Worm (Caenorhabditis elegans) whole organism, L4 larva: ENCODE measurements around the gene hgrs-1.

Experiments
- D1046.2 ChIP-seq: fragments of 200-800 bp; sonication (Bioruptor generic); IDR thresholded peaks from 2 replicates; pipeline ENCODE4 v1.3.6; 2022; ENCODE audit warnings: missing genetic modification characterization, missing compliant biosample characterization
- F10B5.3 ChIP-seq: sonication (generic microtip); optimal IDR thresholded peaks from 2 replicates; lab custom pipeline; 2016; ENCODE audit warnings: mild to moderate bottlenecking, missing genetic modification characterization, missing compliant biosample characterization
- F26F4.8 ChIP-seq: fragments of 200-800 bp; sonication (Bioruptor generic); conservative IDR thresholded peaks from 2 replicates; pipeline ENCODE4 v1.3.6; 2022; ENCODE audit warnings: missing genetic modification characterization, missing compliant biosample characterization
- F37D6.2 ChIP-seq: sonication (generic microtip); optimal IDR thresholded peaks from 2 replicates; lab custom pipeline; 2016; ENCODE audit warnings: mild to moderate bottlenecking, missing genetic modification characterization, missing compliant biosample characterization
- F49E8.2 ChIP-seq: sonication (generic microtip); optimal IDR thresholded peaks from 2 replicates; lab custom pipeline; 2016; ENCODE audit warnings: missing compliant biosample characterization, mild to moderate bottlenecking, missing genetic modification characterization, borderline replicate concordance
- Y48G9A.11 ChIP-seq: fragments of 200-800 bp; sonication (Bioruptor generic); IDR thresholded peaks from 2 replicates; pipeline ENCODE4 v1.3.6; 2022; ENCODE audit warnings: missing genetic modification reagents, missing genetic modification characterization, missing compliant biosample characterization
- Y75B8A.6 ChIP-seq: fragments of 200-800 bp; sonication (Bioruptor generic); IDR thresholded peaks from 2 replicates; pipeline ENCODE4 v1.3.6; 2022; ENCODE audit warnings: missing genetic modification reagents, missing genetic modification characterization, missing compliant biosample characterization
- ZK337.2 ChIP-seq: fragments of 200-800 bp; sonication (Bioruptor generic); IDR thresholded peaks from 2 replicates; pipeline ENCODE4 v1.3.6; 2022; ENCODE audit warnings: missing genetic modification reagents, missing genetic modification characterization, missing compliant biosample characterization
- ama-1 ChIP-seq: fragments of 150-350 bp; optimal IDR thresholded peaks from 2 replicates; lab custom pipeline; 2014; ENCODE audit warnings: inconsistent platforms, mixed read lengths
- arid-1 ChIP-seq: fragments of 200-800 bp; sonication (Bioruptor generic); conservative IDR thresholded peaks from 2 replicates; pipeline ENCODE4 v1.3.6; 2022; ENCODE audit warnings: missing genetic modification reagents, missing genetic modification characterization, missing compliant biosample characterization
- ceh-20 ChIP-seq: fragments of 200-800 bp; sonication (Bioruptor generic); IDR thresholded peaks from 2 replicates; pipeline ENCODE4 v1.3.6; 2022; ENCODE audit warnings: missing genetic modification reagents, missing genetic modification characterization, missing compliant biosample characterization
- ceh-28 ChIP-seq: fragments of 150-350 bp; optimal IDR thresholded peaks from 2 replicates; lab custom pipeline; 2014; ENCODE audit warnings: missing biosample characterization, missing genetic modification reagents, missing genetic modification characterization
- ceh-44 ChIP-seq: fragments of 200-800 bp; sonication (Bioruptor generic); IDR thresholded peaks from 2 replicates; pipeline ENCODE4 v1.3.6; 2022; ENCODE audit warnings: missing genetic modification reagents, missing genetic modification characterization, missing compliant biosample characterization
- ceh-62 ChIP-seq: sonication (generic microtip); optimal IDR thresholded peaks from 2 replicates; lab custom pipeline; 2017; ENCODE audit warnings: missing biosample characterization, missing genetic modification characterization
- ces-1 ChIP-seq: fragments of 150-350 bp; sonication (generic microtip); optimal IDR thresholded peaks from 4 replicates; lab custom pipeline; 2014; ENCODE audit warnings: missing biosample characterization, missing genetic modification reagents, missing genetic modification characterization
- cey-2 ChIP-seq: sonication (generic microtip); optimal IDR thresholded peaks from 3 replicates; lab custom pipeline; 2017; ENCODE audit warnings: missing genetic modification characterization, mild to moderate bottlenecking, missing compliant biosample characterization, antibody characterized with exemption, borderline replicate concordance; ENCODE audit not compliant: insufficient read depth
- ctbp-1 ChIP-seq: fragments of 200-800 bp; sonication (Bioruptor generic); IDR thresholded peaks from 2 replicates; pipeline ENCODE4 v1.3.6; 2022; ENCODE audit warnings: missing genetic modification reagents, missing genetic modification characterization, missing compliant biosample characterization
- dmd-8 ChIP-seq: fragments of 200-800 bp; sonication (Bioruptor generic); IDR thresholded peaks from 2 replicates; pipeline ENCODE4 v1.3.6; 2022; ENCODE audit warnings: missing genetic modification characterization, missing compliant biosample characterization
- dmd-9 ChIP-seq: fragments of 200-800 bp; sonication (Bioruptor generic); IDR thresholded peaks from 2 replicates; pipeline ENCODE4 v1.3.6; 2022; ENCODE audit warnings: missing genetic modification reagents, missing genetic modification characterization, missing compliant biosample characterization
- dpl-1 ChIP-seq: fragments of 150-350 bp; optimal IDR thresholded peaks from 2 replicates; lab custom pipeline; 2014; ENCODE audit warnings: missing biosample characterization, missing genetic modification reagents, missing genetic modification characterization
- duxl-1 ChIP-seq: sonication (generic microtip); optimal IDR thresholded peaks from 2 replicates; lab custom pipeline; 2016; ENCODE audit warnings: mild to moderate bottlenecking, missing genetic modification characterization, moderate library complexity, missing compliant biosample characterization; ENCODE audit not compliant: poor library complexity
- egl-43 ChIP-seq: fragments of 200-800 bp; sonication (Bioruptor generic); IDR thresholded peaks from 2 replicates; pipeline ENCODE4 v1.3.6; 2022; ENCODE audit warnings: missing genetic modification reagents, missing genetic modification characterization, missing compliant biosample characterization
- fkh-10 ChIP-seq: fragments of 150-350 bp; optimal IDR thresholded peaks from 2 replicates; lab custom pipeline; 2014; ENCODE audit warnings: missing biosample characterization, missing genetic modification reagents, missing genetic modification characterization
- hlh-11 ChIP-seq: fragments of 200-800 bp; sonication (Bioruptor generic); optimal IDR thresholded peaks from 2 replicates; lab custom pipeline; 2018; ENCODE audit warnings: mild to moderate bottlenecking, missing genetic modification characterization, missing compliant biosample characterization
- hmg-1.1 ChIP-seq: fragments of 200-800 bp; sonication (Bioruptor generic); IDR thresholded peaks from 2 replicates; pipeline ENCODE4 v1.3.6; 2022; ENCODE audit warnings: missing genetic modification reagents, missing genetic modification characterization, missing compliant biosample characterization
- lin-29 ChIP-seq: fragments of 200-800 bp; sonication (Bioruptor generic); IDR thresholded peaks from 2 replicates; pipeline ENCODE4 v1.3.6; 2022; ENCODE audit warnings: missing genetic modification reagents, missing genetic modification characterization, missing compliant biosample characterization
- lin-39 ChIP-seq: fragments of 150-350 bp; optimal IDR thresholded peaks from 2 replicates; lab custom pipeline; 2014; ENCODE audit warnings: missing biosample characterization, missing genetic modification reagents, missing genetic modification characterization
- madf-5 ChIP-seq, 2 experiments: fragments of 200-800 bp; sonication (Bioruptor generic); IDR thresholded peaks; 2 replicates each; pipeline ENCODE4 v1.3.6; 2022; ENCODE audit warnings: missing compliant biosample characterization in 2 of 2, missing genetic modification characterization in 2 of 2
- madf-9 ChIP-seq: fragments of 200-800 bp; sonication (Bioruptor generic); conservative IDR thresholded peaks from 2 replicates; pipeline ENCODE4 v1.3.6; 2022; ENCODE audit warnings: missing genetic modification reagents, missing genetic modification characterization, missing compliant biosample characterization
- mdl-1 ChIP-seq, 2 experiments: fragments of 150-350 bp in 1 of 2; sonication (generic microtip) in 1 of 2; optimal IDR thresholded peaks; 2 replicates each; lab custom pipeline; 2014 to 2017; ENCODE audit warnings: missing biosample characterization in 2 of 2, missing genetic modification characterization in 2 of 2
- mep-1 ChIP-seq: fragments of 150-350 bp; sonication (generic microtip); optimal IDR thresholded peaks from 3 replicates; lab custom pipeline; 2014; ENCODE audit warnings: missing biosample characterization, missing genetic modification characterization
- mes-2 ChIP-seq: sonication (generic microtip); optimal IDR thresholded peaks from 2 replicates; lab custom pipeline; 2016; ENCODE audit warnings: missing genotype, mild to moderate bottlenecking, missing genetic modification characterization, missing compliant biosample characterization; ENCODE audit not compliant: poor library complexity, severe bottlenecking
- mxl-2 ChIP-seq: fragments of 200-800 bp; sonication (Bioruptor generic); conservative IDR thresholded peaks from 2 replicates; pipeline ENCODE4 v1.3.6; 2022; ENCODE audit warnings: missing genetic modification reagents, missing genetic modification characterization, missing compliant biosample characterization
- mxl-3 ChIP-seq: fragments of 200-800 bp; sonication (Bioruptor generic); optimal IDR thresholded peaks from 2 replicates; lab custom pipeline; 2018; ENCODE audit warnings: mild to moderate bottlenecking, missing genetic modification characterization, missing compliant biosample characterization
- nhr-25 ChIP-seq: sonication (generic microtip); optimal IDR thresholded peaks from 2 replicates; lab custom pipeline; 2017; ENCODE audit warnings: missing genetic modification characterization, mild to moderate bottlenecking, missing compliant biosample characterization, antibody characterized with exemption, moderate library complexity, borderline replicate concordance; ENCODE audit not compliant: insufficient read depth
- nhr-41 ChIP-seq: fragments of 200-800 bp; sonication (Bioruptor generic); IDR thresholded peaks from 2 replicates; pipeline ENCODE4 v1.3.6; 2022; ENCODE audit warnings: missing genetic modification reagents, missing genetic modification characterization, missing compliant biosample characterization
- nhr-76 ChIP-seq: fragments of 150-350 bp; optimal IDR thresholded peaks from 2 replicates; lab custom pipeline; 2014; ENCODE audit warnings: missing biosample characterization, missing genetic modification characterization
- rbr-2 ChIP-seq: sonication (generic microtip); optimal IDR thresholded peaks from 2 replicates; lab custom pipeline; 2016; ENCODE audit warnings: missing genotype, missing genetic modification characterization, missing compliant biosample characterization
- set-16 ChIP-seq: fragments of 200-800 bp; sonication (Bioruptor generic); IDR thresholded peaks from 2 replicates; pipeline ENCODE4 v1.3.6; 2022; ENCODE audit warnings: missing genetic modification reagents, missing genetic modification characterization, missing compliant biosample characterization
- skn-1 ChIP-seq: fragments of 150-350 bp; optimal IDR thresholded peaks from 2 replicates; lab custom pipeline; 2014; ENCODE audit warnings: missing biosample characterization, missing genetic modification characterization
- snpc-1.2 ChIP-seq: fragments of 200-800 bp; sonication (Bioruptor generic); IDR thresholded peaks from 2 replicates; pipeline ENCODE4 v1.3.6; 2022; ENCODE audit warnings: missing genetic modification reagents, missing genetic modification characterization, missing compliant biosample characterization
- spr-3 ChIP-seq: fragments of 200-800 bp; sonication (Bioruptor generic); optimal IDR thresholded peaks from 2 replicates; lab custom pipeline; 2018; ENCODE audit warnings: mild to moderate bottlenecking, missing genetic modification characterization, missing compliant biosample characterization
- tag-97 ChIP-seq: fragments of 200-800 bp; sonication (Bioruptor generic); IDR thresholded peaks from 2 replicates; pipeline ENCODE4 v1.3.6; 2022; ENCODE audit warnings: missing genetic modification characterization, missing compliant biosample characterization
- tra-1 ChIP-seq: fragments of 200-800 bp; sonication (Bioruptor generic); IDR thresholded peaks from 2 replicates; pipeline ENCODE4 v1.3.6; 2022; ENCODE audit warnings: missing genetic modification reagents, missing genetic modification characterization, missing compliant biosample characterization
- unc-62 ChIP-seq, 3 experiments: fragments of 150-350 bp in 1 of 3; sonication (generic microtip); optimal IDR thresholded peaks in 2 of 3; peaks in 1 of 3; 1 replicate in 1 of 3; 2 replicates in 2 of 3; lab custom pipeline; 2014 to 2017; ENCODE audit warnings: missing biosample characterization in 3 of 3, missing genetic modification characterization in 3 of 3, missing genetic modification reagents in 3 of 3, missing genotype in 1 of 3
- vab-7 ChIP-seq: fragments of 200-800 bp; sonication (Bioruptor generic); IDR thresholded peaks from 2 replicates; pipeline ENCODE4 v1.3.6; 2022; ENCODE audit warnings: missing genetic modification reagents, missing genetic modification characterization, missing compliant biosample characterization
- zag-1 ChIP-seq: fragments of 150-350 bp; optimal IDR thresholded peaks from 2 replicates; lab custom pipeline; 2014; ENCODE audit warnings: missing biosample characterization, missing genetic modification characterization
- ztf-11 ChIP-seq: fragments of 150-350 bp; optimal IDR thresholded peaks from 2 replicates; lab custom pipeline; 2014; ENCODE audit warnings: missing biosample characterization, missing genetic modification characterization
- ztf-7 ChIP-seq: fragments of 150-350 bp; optimal IDR thresholded peaks from 2 replicates; lab custom pipeline; 2014; ENCODE audit warnings: missing biosample characterization, missing genetic modification characterization

Gene hgrs-1

DNA sequence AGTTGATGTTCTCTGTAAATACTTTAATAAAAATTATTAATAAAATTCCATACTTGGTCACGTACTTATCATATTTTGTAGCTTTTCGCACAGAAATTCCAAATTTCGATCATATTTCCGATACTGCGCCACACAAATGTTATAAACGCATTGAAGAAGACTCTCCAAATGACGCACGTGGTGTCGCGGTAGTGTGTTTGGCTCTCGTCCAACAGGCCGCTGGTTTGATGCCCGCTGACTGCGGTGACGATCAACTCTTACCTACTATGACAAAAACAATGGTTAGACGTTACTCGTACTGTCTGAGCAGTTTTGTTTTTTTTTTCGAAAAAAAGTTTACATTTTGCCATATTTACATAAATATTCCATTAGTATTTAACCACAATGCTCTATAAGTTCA lies 47.0 kb upstream of the hgrs-1 start (continued):
- TF ChIP-seq ceh-44 (GFP tag; lab: Robert Waterston, UW): no peak
- no peak for TF ChIP-seq ztf-11 (tag; lab: Kevin White, UChicago)
- peak; percentile 33 for TF ChIP-seq F37D6.2 (tag; lab: Kevin White, UChicago)
- TF ChIP-seq madf-9 (GFP tag; lab: Robert Waterston, UW): peak; percentile 60; the same call in 1 of the 2 replicates
- peak; percentile 81; the same call in 1 of the 2 replicates for TF ChIP-seq ceh-20 (GFP tag; lab: Robert Waterston, UW)
- TF ChIP-seq egl-43 (GFP tag; lab: Robert Waterston, UW): no peak; the same call in 1 of the 2 replicates
- TF ChIP-seq mes-2 (tag; lab: Kevin White, UChicago): no peak
- peak; percentile 94 for TF ChIP-seq vab-7 (GFP tag; lab: Robert Waterston, UW)
- TF ChIP-seq F10B5.3 (tag; lab: Kevin White, UChicago): peak; percentile 56
- peak; percentile 64 for TF ChIP-seq mxl-3 (GFP tag; lab: Kevin White, UChicago)
- peak; percentile 86 for TF ChIP-seq hmg-1.1 (GFP tag; lab: Robert Waterston, UW)
- peak; percentile 79 for TF ChIP-seq duxl-1 (tag; lab: Kevin White, UChicago)
- TF ChIP-seq ztf-7: no peak
- TF ChIP-seq dmd-8 (GFP tag; lab: Robert Waterston, UW): peak; percentile 97
- peak; percentile 66 for TF ChIP-seq hlh-11 (tag; lab: Kevin White, UChicago)
- no peak for TF ChIP-seq dpl-1 (GFP tag; lab: Kevin White, UChicago)
- TF ChIP-seq F26F4.8 (GFP tag; lab: Robert Waterston, UW): peak; percentile 98
- no peak for TF ChIP-seq lin-29
- peak; percentile 78 for TF ChIP-seq nhr-41 (GFP tag; lab: Robert Waterston, UW)
- peak; percentile 80 for TF ChIP-seq Y48G9A.11 (GFP tag; lab: Robert Waterston, UW)
- TF ChIP-seq mxl-2 (GFP tag; lab: Robert Waterston, UW): peak; percentile 72
- peak; percentile 93; the same call in 1 of the 2 replicates for TF ChIP-seq snpc-1.2 (GFP tag; lab: Robert Waterston, UW)
- TF ChIP-seq tra-1: peak; percentile 83
- TF ChIP-seq tag-97 (GFP tag; lab: Robert Waterston, UW): no peak
- TF ChIP-seq fkh-10 (GFP tag; lab: Kevin White, UChicago): no peak
- TF ChIP-seq unc-62 (GFP tag; optimal IDR thresholded peaks at IDR 0.05 in 1 of 2; lab: Kevin White, UChicago): no peak
- TF ChIP-seq unc-62 (tag; optimal IDR thresholded peaks at IDR 0.05; lab: Kevin White, UChicago): no peak
- no peak for TF ChIP-seq lin-39
- TF ChIP-seq D1046.2 (GFP tag; lab: Robert Waterston, UW): peak; percentile 83; the same call in 1 of the 2 replicates
- TF ChIP-seq F49E8.2 (tag; lab: Kevin White, UChicago): peak; percentile 74
- no peak for TF ChIP-seq ces-1
- TF ChIP-seq ceh-28 (tag; lab: Kevin White, UChicago): no peak
- 0 out of 2 replicates have a peak, but pooled peaks have one; percentile 59 for TF ChIP-seq ZK337.2 (GFP tag; lab: Robert Waterston, UW)
- no peak for TF ChIP-seq skn-1
- peak; percentile 92 for TF ChIP-seq arid-1 (GFP tag; lab: Robert Waterston, UW)
- TF ChIP-seq zag-1 (tag; lab: Kevin White, UChicago): no peak
- TF ChIP-seq mep-1 (tag; lab: Kevin White, UChicago): peak; percentile 84
- TF ChIP-seq mdl-1 (tag; optimal IDR thresholded peaks at IDR 0.05; lab: Kevin White, UChicago): peak; percentile 1 to 71
- peak; percentile 72 for TF ChIP-seq rbr-2 (tag; lab: Kevin White, UChicago)
- TF ChIP-seq cey-2 (tag; lab: Kevin White, UChicago): no peak
- TF ChIP-seq ctbp-1 (GFP tag; lab: Robert Waterston, UW): no peak; the same call in 1 of the 2 replicates
- 0 out of 2 replicates have a peak, but pooled peaks have one; percentile 49 for TF ChIP-seq dmd-9 (GFP tag; lab: Robert Waterston, UW)
- TF ChIP-seq set-16: no peak
- TF ChIP-seq nhr-25: no peak
- no peak for TF ChIP-seq nhr-76
- peak; percentile 77 to 81; a peak in 2 of 4 replicates for TF ChIP-seq madf-5 (GFP tag; IDR thresholded peaks at IDR 0.05; lab: Robert Waterston, UW)
- TF ChIP-seq spr-3 (GFP tag; lab: Kevin White, UChicago): peak; percentile 58
- TF ChIP-seq ama-1: no peak
- no peak for TF ChIP-seq ceh-62 (tag; lab: Kevin White, UChicago)
- no peak for TF ChIP-seq Y75B8A.6 (GFP tag; lab: Robert Waterston, UW)
